Fruit fly (Drosophila melanogaster) whole organism, embryonic: ENCODE measurements around the gene ry.

Experiments used
- B-H1 ChIP-seq: fragments of 200-800 bp; sonication (Bioruptor generic); IDR thresholded peaks from 3 replicates; pipeline ENCODE4 v1.3.6; 2022; ENCODE audit warnings: missing biosample characterization, missing genetic modification characterization
- CG10321 ChIP-seq: fragments of 200-800 bp; sonication (Bioruptor generic); IDR thresholded peaks from 2 replicates; pipeline ENCODE4 v1.3.6; 2022; ENCODE audit warnings: missing biosample characterization, missing genetic modification characterization
- CG10979 ChIP-seq: fragments of 200-800 bp; sonication (Bioruptor generic); optimal IDR thresholded peaks from 2 replicates; lab custom pipeline; 2018; ENCODE audit warnings: missing biosample characterization, mild to moderate bottlenecking, missing genetic modification characterization, moderate library complexity
- CG11456 ChIP-seq: fragments of 200-800 bp; sonication (Bioruptor generic); IDR thresholded peaks from 3 replicates; pipeline ENCODE4 v1.3.6; 2022; ENCODE audit warnings: missing biosample characterization, missing genetic modification characterization
- CG12104 ChIP-seq: fragments of 200-800 bp; sonication (Bioruptor generic); optimal IDR thresholded peaks from 3 replicates; lab custom pipeline; 2016; ENCODE audit warnings: missing biosample characterization, missing genetic modification characterization
- CG12659 ChIP-seq: fragments of 200-800 bp; sonication (Bioruptor generic); optimal IDR thresholded peaks from 3 replicates; lab custom pipeline; 2017; ENCODE audit warnings: mild to moderate bottlenecking, missing biosample characterization, missing genetic modification reagents, missing genetic modification characterization
- CG14050 ChIP-seq: fragments of 200-800 bp; sonication (Bioruptor generic); IDR thresholded peaks from 3 replicates; pipeline ENCODE4 v1.3.6; 2022; ENCODE audit warnings: missing biosample characterization, missing genetic modification characterization
- CG17186 ChIP-seq: fragments of 200-800 bp; sonication (Bioruptor generic); optimal IDR thresholded peaks from 3 replicates; lab custom pipeline; 2017; ENCODE audit warnings: missing biosample characterization, missing genetic modification reagents, missing genetic modification characterization
- CG2116 ChIP-seq: fragments of 200-800 bp; sonication (Bioruptor generic); optimal IDR thresholded peaks from 3 replicates; lab custom pipeline; 2018; ENCODE audit warnings: missing biosample characterization, mild to moderate bottlenecking, missing genetic modification characterization
- CG30403 ChIP-seq: fragments of 200-800 bp; sonication (Bioruptor generic); optimal IDR thresholded peaks from 3 replicates; lab custom pipeline; 2016; ENCODE audit warnings: missing biosample characterization, missing genetic modification characterization
- CG3281 ChIP-seq: fragments of 200-800 bp; sonication (Bioruptor generic); optimal IDR thresholded peaks from 3 replicates; lab custom pipeline; 2017; ENCODE audit warnings: missing biosample characterization, mild to moderate bottlenecking, missing genetic modification characterization
- CG33213 ChIP-seq: fragments of 200-800 bp; sonication (Bioruptor generic); optimal IDR thresholded peaks from 3 replicates; lab custom pipeline; 2016; ENCODE audit warnings: missing biosample characterization, missing genetic modification characterization
- CG34224 ChIP-seq: fragments of 200-800 bp; sonication (Bioruptor generic); IDR thresholded peaks from 3 replicates; pipeline ENCODE4 v1.3.6; 2022; ENCODE audit warnings: missing biosample characterization, missing genetic modification characterization; ENCODE audit not compliant: partially characterized antibody
- CG3995 ChIP-seq: fragments of 200-800 bp; sonication (Bioruptor generic); optimal IDR thresholded peaks from 3 replicates; lab custom pipeline; 2016; ENCODE audit warnings: missing biosample characterization, missing genetic modification characterization
- CG4617 ChIP-seq: fragments of 200-800 bp; sonication (Bioruptor generic); optimal IDR thresholded peaks from 3 replicates; lab custom pipeline; 2016; ENCODE audit warnings: missing biosample characterization, missing genetic modification characterization, borderline replicate concordance
- CG6654 ChIP-seq: fragments of 200-800 bp; sonication (Bioruptor generic); optimal IDR thresholded peaks from 2 replicates; lab custom pipeline; 2017; ENCODE audit warnings: missing biosample characterization, mild to moderate bottlenecking, missing genetic modification characterization
- CG8478 ChIP-seq: fragments of >200 bp; optimal IDR thresholded peaks from 2 replicates; lab custom pipeline; 2018
- CG9215 ChIP-seq: fragments of 200-800 bp; sonication (Bioruptor generic); IDR thresholded peaks from 2 replicates; pipeline ENCODE4 v1.3.6; 2022; ENCODE audit warnings: missing biosample characterization, missing genetic modification characterization
- CG9797 ChIP-seq: fragments of 200-800 bp; sonication (Bioruptor generic); optimal IDR thresholded peaks from 3 replicates; lab custom pipeline; 2018; ENCODE audit warnings: missing biosample characterization, mild to moderate bottlenecking, missing genetic modification characterization
- CrebB ChIP-seq: fragments of 200-800 bp; sonication (Bioruptor generic); optimal IDR thresholded peaks from 3 replicates; lab custom pipeline; 2018; ENCODE audit warnings: missing biosample characterization, mild to moderate bottlenecking, missing genetic modification characterization
- Dp ChIP-seq: fragments of 200-800 bp; sonication (Bioruptor generic); optimal IDR thresholded peaks from 2 replicates; lab custom pipeline; 2018; ENCODE audit warnings: missing biosample characterization, mild to moderate bottlenecking, missing genetic modification characterization, moderate library complexity
- E2f2 ChIP-seq: fragments of 200-800 bp; sonication (Bioruptor generic); IDR thresholded peaks from 2 replicates; pipeline ENCODE4 v1.3.6; 2022; ENCODE audit warnings: missing biosample characterization, missing genetic modification characterization
- Ets97D ChIP-seq: fragments of 200-800 bp; sonication (Bioruptor generic); optimal IDR thresholded peaks from 3 replicates; lab custom pipeline; 2016; ENCODE audit warnings: missing biosample characterization, missing genetic modification characterization
- Mrtf ChIP-seq: fragments of 200-800 bp; sonication (Bioruptor generic); IDR thresholded peaks from 3 replicates; pipeline ENCODE4 v1.3.6; 2022; ENCODE audit warnings: missing biosample characterization, missing genetic modification characterization
- Oaz ChIP-seq: fragments of 200-800 bp; sonication (Bioruptor generic); IDR thresholded peaks from 2 replicates; pipeline ENCODE4 v1.3.6; 2022; ENCODE audit warnings: missing biosample characterization, missing genetic modification characterization
- YL-1 ChIP-seq: fragments of 200-800 bp; sonication (Bioruptor generic); optimal IDR thresholded peaks from 3 replicates; lab custom pipeline; 2017; ENCODE audit warnings: missing biosample characterization, mild to moderate bottlenecking, missing genetic modification characterization
- aop ChIP-seq: fragments of 200-800 bp; sonication (Bioruptor generic); IDR thresholded peaks from 2 replicates; pipeline ENCODE4 v1.3.6; 2022; ENCODE audit warnings: missing biosample characterization, missing genetic modification characterization
- chinmo ChIP-seq: fragments of 200-800 bp; sonication (Bioruptor generic); IDR thresholded peaks from 4 replicates; pipeline ENCODE4 v1.3.6; 2022; ENCODE audit warnings: missing biosample characterization, missing genetic modification characterization; ENCODE audit not compliant: partially characterized antibody
- fu2 ChIP-seq: fragments of 200-800 bp; sonication (Bioruptor generic); optimal IDR thresholded peaks from 2 replicates; lab custom pipeline; 2016; ENCODE audit warnings: missing biosample characterization, missing genetic modification characterization
- hkb ChIP-seq, 2 experiments: fragments of 200-800 bp in 1 of 2; fragments of >200 bp in 1 of 2; sonication (Bioruptor generic) in 1 of 2; IDR thresholded peaks in 1 of 2; optimal IDR thresholded peaks in 1 of 2; 2 replicates each; pipeline versions ENCODE4 v1.3.6 to Lab custom; 2017 to 2022; ENCODE audit warnings: missing biosample characterization in 1 of 2, missing genetic modification characterization in 1 of 2
- insv ChIP-seq, 2 experiments: fragments of 200-800 bp; sonication (Bioruptor generic); optimal IDR thresholded peaks; 3 replicates each; lab custom pipeline; 2016 to 2018; ENCODE audit warnings: missing biosample characterization in 2 of 2, missing genetic modification characterization in 2 of 2
- jumu ChIP-seq: fragments of 200-800 bp; sonication (Bioruptor generic); optimal IDR thresholded peaks from 3 replicates; lab custom pipeline; 2016; ENCODE audit warnings: missing biosample characterization, missing genetic modification characterization
- lmd ChIP-seq: fragments of 200-800 bp; sonication (Bioruptor generic); IDR thresholded peaks from 2 replicates; pipeline ENCODE4 v1.3.6; 2022; ENCODE audit warnings: missing biosample characterization, missing genetic modification characterization
- lola ChIP-seq, 3 experiments: fragments of >200 bp in 2 of 3; fragments of 200-800 bp in 1 of 3; sonication (Bioruptor generic) in 1 of 3; optimal IDR thresholded peaks; 2 replicates each; lab custom pipeline; 2017 to 2019; ENCODE audit warnings: missing biosample characterization in 3 of 3, missing genetic modification characterization in 3 of 3, mild to moderate bottlenecking in 1 of 3, moderate library complexity in 1 of 3
- psq ChIP-seq: fragments of 200-800 bp; sonication (Bioruptor generic); optimal IDR thresholded peaks from 2 replicates; lab custom pipeline; 2017; ENCODE audit warnings: missing biosample characterization, missing genetic modification characterization
- ranshi ChIP-seq: fragments of 200-800 bp; sonication (Bioruptor generic); IDR thresholded peaks from 2 replicates; pipeline ENCODE4 v1.3.6; 2022; ENCODE audit warnings: missing biosample characterization, missing genetic modification characterization
- row ChIP-seq: fragments of 200-800 bp; sonication (Bioruptor generic); IDR thresholded peaks from 3 replicates; pipeline ENCODE4 v1.3.6; 2022; ENCODE audit warnings: missing biosample characterization, missing genetic modification characterization
- seq ChIP-seq: fragments of 200-800 bp; sonication (Bioruptor generic); IDR thresholded peaks from 2 replicates; pipeline ENCODE4 v1.3.6; 2022; ENCODE audit warnings: missing biosample characterization, missing genetic modification characterization
- slbo ChIP-seq: fragments of 200-800 bp; sonication (Bioruptor generic); IDR thresholded peaks from 2 replicates; pipeline ENCODE4 v1.3.6; 2022; ENCODE audit warnings: missing biosample characterization, missing genetic modification characterization
- sna ChIP-seq: fragments of 200-800 bp; sonication (Bioruptor generic); IDR thresholded peaks from 2 replicates; pipeline ENCODE4 v1.3.6; 2022; ENCODE audit warnings: missing biosample characterization, missing genetic modification characterization; ENCODE audit not compliant: partially characterized antibody
- so ChIP-seq: fragments of 200-800 bp; sonication (Bioruptor generic); IDR thresholded peaks from 3 replicates; pipeline ENCODE4 v1.3.6; 2022; ENCODE audit warnings: missing biosample characterization, missing genetic modification characterization
- sqz ChIP-seq: fragments of 200-800 bp; sonication (Bioruptor generic); optimal IDR thresholded peaks from 3 replicates; lab custom pipeline; 2018; ENCODE audit warnings: missing biosample characterization, mild to moderate bottlenecking, missing genetic modification characterization
- tgo ChIP-seq: fragments of 200-800 bp; sonication (Bioruptor generic); IDR thresholded peaks from 3 replicates; pipeline ENCODE4 v1.3.6; 2022; ENCODE audit warnings: missing biosample characterization, missing genetic modification characterization
- tll ChIP-seq, 2 experiments: fragments of 200-800 bp in 1 of 2; fragments of >200 bp in 1 of 2; sonication (Bioruptor generic) in 1 of 2; optimal IDR thresholded peaks; 2 replicates each; lab custom pipeline; 2017 to 2019; ENCODE audit warnings: missing biosample characterization in 2 of 2, missing genetic modification characterization in 2 of 2, mild to moderate bottlenecking in 1 of 2, moderate library complexity in 1 of 2
- tup ChIP-seq: fragments of 200-800 bp; sonication (Bioruptor generic); optimal IDR thresholded peaks from 2 replicates; lab custom pipeline; 2016; ENCODE audit warnings: missing biosample characterization, mild to moderate bottlenecking, missing genetic modification characterization, moderate library complexity
- twi ChIP-seq: fragments of 200-800 bp; optimal IDR thresholded peaks from 2 replicates; lab custom pipeline; 2019; ENCODE audit warnings: missing biosample characterization, mild to moderate bottlenecking, missing genetic modification characterization, moderate library complexity
- vnd ChIP-seq: fragments of 200-800 bp; sonication (Bioruptor generic); IDR thresholded peaks from 3 replicates; pipeline ENCODE4 v1.3.6; 2022; ENCODE audit warnings: missing biosample characterization, missing genetic modification characterization; ENCODE audit not compliant: partially characterized antibody
- zen2 ChIP-seq: fragments of 200-800 bp; sonication (Bioruptor generic); IDR thresholded peaks from 3 replicates; pipeline ENCODE4 v1.3.6; 2022; ENCODE audit warnings: missing biosample characterization, missing genetic modification characterization; ENCODE audit not compliant: partially characterized antibody

ry gene

dm6 chr3R:13010905-13011620, 21.3 kb upstream of the ry start, which contains the start of gene CG8031 (continued):
- TF ChIP-seq CG9797 (peak; percentile 97), CG6654 (GFP tag; lab: Kevin White, UChicago) (no peak), CG11456 (GFP tag; lab: Robert Waterston, UW) (no peak), CG2116 (GFP tag; lab: Kevin White, UChicago) (peak; percentile 70), vnd (no peak), lmd (GFP tag; lab: Robert Waterston, UW) (no peak), fu2 (GFP tag; lab: Kevin White, UChicago) (no peak), CG4617 (peak; percentile 58), CG34224 (GFP tag; lab: Robert Waterston, UW) (peak; percentile 28; the same call in 2 of the 3 replicates), CG17186 (GFP tag; lab: Kevin White, UChicago) (peak; percentile 52), CG12659 (peak; percentile 78), CG30403 (GFP tag; lab: Kevin White, UChicago) (no peak), CG12104 (GFP tag; lab: Kevin White, UChicago) (peak; percentile 14), CG3281 (GFP tag; lab: Kevin White, UChicago) (no peak), CrebB (tag; lab: Kevin White, UChicago) (no peak), aop (GFP tag; lab: Robert Waterston, UW) (no peak), CG10979 (peak; percentile 11), Oaz (no peak), Ets97D (peak; percentile 16), CG10321 (GFP tag; lab: Robert Waterston, UW) (0 out of 2 replicates have a peak, but pooled peaks have one; percentile 16), Mrtf (GFP tag; lab: Robert Waterston, UW) (no peak), CG8478 (lab: Kevin White, UChicago) (peak; percentile 21), twi (tag; lab: Kevin White, UChicago) (no peak), insv (GFP tag; optimal IDR thresholded peaks at IDR 0.05; lab: Kevin White, UChicago) (peak in 1 of 2 experiments; percentile 12), E2f2 (GFP tag; lab: Robert Waterston, UW) (0 out of 2 replicates have a peak, but pooled peaks have one; percentile 8), row (GFP tag; lab: Robert Waterston, UW) (peak; percentile 38; the same call in 1 of the 3 replicates), tup (GFP tag; lab: Kevin White, UChicago) (no peak), B-H1 (no peak), so (GFP tag; lab: Robert Waterston, UW) (no peak), lola (GFP tag; optimal IDR thresholded peaks at IDR 0.05; lab: Kevin White, UChicago) (peak in 1 of 3 experiments; percentile 14), YL-1 (GFP tag; lab: Kevin White, UChicago) (peak; percentile 46), slbo (no peak), Dp (GFP tag; lab: Kevin White, UChicago) (peak; percentile 52), hkb (optimal IDR thresholded peaks at IDR 0.05; lab: Kevin White, UChicago) (peak; percentile 24), hkb (GFP tag; IDR thresholded peaks at IDR 0.05; lab: Robert Waterston, UW) (peak; percentile 29), jumu (GFP tag; lab: Kevin White, UChicago) (no peak), psq (no peak), sna (GFP tag; lab: Robert Waterston, UW) (peak; percentile 55; the same call in 1 of the 2 replicates), sqz (GFP tag; lab: Kevin White, UChicago) (no peak), CG14050 (0 out of 3 replicates have a peak, but pooled peaks have one; percentile 18), seq (GFP tag; lab: Robert Waterston, UW) (0 out of 2 replicates have a peak, but pooled peaks have one; percentile 9), tgo (no peak), CG33213 (no peak), CG9215 (GFP tag; lab: Robert Waterston, UW) (no peak), tll (GFP tag; optimal IDR thresholded peaks at IDR 0.05; lab: Kevin White, UChicago) (peak in 1 of 2 experiments; percentile 5), chinmo (GFP tag; lab: Robert Waterston, UW) (peak; percentile 91; the same call in 3 of the 4 replicates), zen2 (GFP tag; lab: Robert Waterston, UW) (no peak), ranshi (GFP tag; lab: Robert Waterston, UW) (no peak), CG3995 (no peak)
